Fruit fly (Drosophila melanogaster): ENCODE measurements around the gene Alg10.

Alg10 gene

dm6 chr3L:11119901-11120418 is 44.8 kb upstream of the Alg10 start (continued):
- TF ChIP-seq CG15011 (GFP tag; optimal IDR thresholded peaks at IDR 0.05) (peak; percentile 48), crol (GFP tag; IDR thresholded peaks at IDR 0.05) (no peak; the same call in 1 of the 2 replicates), Aef1 (GFP tag; IDR thresholded peaks at IDR 0.05) (no peak), Deaf1 (tag; optimal IDR thresholded peaks at IDR 0.05) (peak; percentile 58), NK7.1 (GFP tag; optimal IDR thresholded peaks at IDR 0.05) (no peak), CG7987 (GFP tag; optimal IDR thresholded peaks at IDR 0.05) (peak; percentile 22), CG17359 (tag; optimal IDR thresholded peaks at IDR 0.05) (peak; percentile 40), salm (tag; optimal IDR thresholded peaks at IDR 0.05) (no peak), Med (GFP tag) (peak; percentile 64), chn (GFP tag; optimal IDR thresholded peaks at IDR 0.05) (no peak), CG18619 (GFP tag; optimal IDR thresholded peaks at IDR 0.05) (no peak), insv (GFP tag; optimal IDR thresholded peaks at IDR 0.05) (peak in 1 of 2 experiments; percentile 62), Hmr (GFP tag; optimal IDR thresholded peaks at IDR 0.05) (peak; percentile 74), usp (GFP tag; optimal IDR thresholded peaks at IDR 0.05) (no peak), CG17385 (GFP tag; optimal IDR thresholded peaks at IDR 0.05) (no peak), Dll (GFP tag; IDR thresholded peaks at IDR 0.05; ENCODE audit: partially characterized antibody) (no peak), CG17568 (GFP tag; optimal IDR thresholded peaks at IDR 0.05) (peak; percentile 22), trh (GFP tag; optimal IDR thresholded peaks at IDR 0.05) (no peak), sens-2 (GFP tag; IDR thresholded peaks at IDR 0.05) (no peak), CG17802 (tag; optimal IDR thresholded peaks at IDR 0.05) (no peak), tx (GFP tag; optimal IDR thresholded peaks at IDR 0.05) (no peak), Fer1 (GFP tag; optimal IDR thresholded peaks at IDR 0.05) (peak; percentile 80), Rfx (GFP tag; IDR thresholded peaks at IDR 0.05) (no peak; the same call in 1 of the 2 replicates), Lhr (GFP tag; optimal IDR thresholded peaks at IDR 0.05) (no peak), maf-S (GFP tag; optimal IDR thresholded peaks at IDR 0.05) (no peak), Adf1 (GFP tag; IDR thresholded peaks at IDR 0.05) (no peak; the same call in 1 of the 2 replicates), HLH54F (GFP tag; optimal IDR thresholded peaks at IDR 0.05) (no peak), cad (GFP tag; optimal IDR thresholded peaks at IDR 0.05) (no peak), luna (GFP tag; optimal IDR thresholded peaks at IDR 0.05) (no peak), Six4 (GFP tag; optimal IDR thresholded peaks at IDR 0.05) (no peak), CkIIα-i1 (GFP tag; IDR thresholded peaks at IDR 0.05) (no peak), pfk (GFP tag; optimal IDR thresholded peaks at IDR 0.05) (peak; percentile 55), CG15514 (GFP tag; optimal IDR thresholded peaks at IDR 0.05) (peak; percentile 20), NC2α (GFP tag; optimal IDR thresholded peaks at IDR 0.05) (no peak), Side (GFP tag; optimal IDR thresholded peaks at IDR 0.05) (peak; percentile 29), CG12104 (GFP tag; optimal IDR thresholded peaks at IDR 0.05) (no peak), sna (GFP tag; IDR thresholded peaks at IDR 0.05; ENCODE audit: partially characterized antibody) (no peak), CG12769 (tag; optimal IDR thresholded peaks at IDR 0.05) (peak; percentile 83), Bdp1 (GFP tag; optimal IDR thresholded peaks at IDR 0.05) (no peak), Hsf (GFP tag; optimal IDR thresholded peaks at IDR 0.05) (no peak), CG13775 (GFP tag; optimal IDR thresholded peaks at IDR 0.05) (no peak), Mrtf (GFP tag; IDR thresholded peaks at IDR 0.05) (no peak), ssp (GFP tag; IDR thresholded peaks at IDR 0.05) (no peak), CG3838 (GFP tag; optimal IDR thresholded peaks at IDR 0.05) (no peak), CG17186 (GFP tag; optimal IDR thresholded peaks at IDR 0.05) (no peak), esg (GFP tag; conservative IDR thresholded peaks at IDR 0.05) (no peak), row (GFP tag; IDR thresholded peaks at IDR 0.05) (no peak; the same call in 2 of the 3 replicates), nerfin-1 (tag; optimal IDR thresholded peaks at IDR 0.05) (peak; percentile 83), Doc2 (GFP tag; IDR thresholded peaks at IDR 0.05) (no peak), CG34376 (GFP tag; optimal IDR thresholded peaks at IDR 0.05) (peak; percentile 78), CG8388 (GFP tag; optimal IDR thresholded peaks at IDR 0.05) (no peak)

Measured in whole organism, embryonic.